Fruit fly (Drosophila melanogaster): ENCODE results near the gene Atg17.

The Atg17 gene

dm6 chr3R:5682921-5683748, 13.6 kb downstream of the Atg17 start (continued):
- TF ChIP-seq CG30020 (tag; optimal IDR thresholded peaks at IDR 0.05), result peak; percentile 2
- TF ChIP-seq Kr (GFP tag; optimal IDR thresholded peaks at IDR 0.05), result no peak
- TF ChIP-seq CG2875 (GFP tag; optimal IDR thresholded peaks at IDR 0.05), result peak; percentile 59
- TF ChIP-seq hb (GFP tag; IDR thresholded peaks at IDR 0.05; ENCODE audit: partially characterized antibody), result no peak
- TF ChIP-seq CG10321 (GFP tag; IDR thresholded peaks at IDR 0.05), result no peak
- no peak for TF ChIP-seq ab (GFP tag; optimal IDR thresholded peaks at IDR 0.05)
- no peak for TF ChIP-seq Dip2 (GFP tag; IDR thresholded peaks at IDR 0.05)
- peak; percentile 2 to 39 for TF ChIP-seq dpn (GFP tag; optimal IDR thresholded peaks at IDR 0.05)
- TF ChIP-seq CG6272 (GFP tag; IDR thresholded peaks at IDR 0.05), result no peak
- TF ChIP-seq CG6854 (GFP tag; optimal IDR thresholded peaks at IDR 0.05), result no peak
- no peak for TF ChIP-seq CG7372 (GFP tag; IDR thresholded peaks at IDR 0.05)
- TF ChIP-seq tin (GFP tag; optimal IDR thresholded peaks at IDR 0.05), result peak; percentile 59
- no peak for TF ChIP-seq zen2 (GFP tag; IDR thresholded peaks at IDR 0.05; ENCODE audit: partially characterized antibody)
- TF ChIP-seq Side (GFP tag; optimal IDR thresholded peaks at IDR 0.05), result no peak
- no peak for TF ChIP-seq Six4 (GFP tag; optimal IDR thresholded peaks at IDR 0.05)
- no peak for TF ChIP-seq CG31365 (tag; optimal IDR thresholded peaks at IDR 0.05)
- TF ChIP-seq tgo (GFP tag; IDR thresholded peaks at IDR 0.05), result peak; percentile 36; the same call in 2 of the 3 replicates
- peak; percentile 71 for TF ChIP-seq CG14710 (tag; optimal IDR thresholded peaks at IDR 0.05)
- TF ChIP-seq Dref (GFP tag; IDR thresholded peaks at IDR 0.05), result no peak
- peak; percentile 8 for TF ChIP-seq cato (GFP tag; optimal IDR thresholded peaks at IDR 0.05; ENCODE audit: borderline replicate concordance)
- peak; percentile 77 for TF ChIP-seq gsb-n (tag; optimal IDR thresholded peaks at IDR 0.05)
- peak; percentile 50; the same call in 2 of the 3 replicates for TF ChIP-seq B-H1 (GFP tag; IDR thresholded peaks at IDR 0.05)
- no peak for TF ChIP-seq CG9215 (GFP tag; IDR thresholded peaks at IDR 0.05)
- peak in 1 of 3 experiments; percentile 46 for TF ChIP-seq Stat92E (GFP tag; optimal IDR thresholded peaks at IDR 0.05)
- TF ChIP-seq Tbp (GFP tag; optimal IDR thresholded peaks at IDR 0.05), result no peak
- no peak for TF ChIP-seq Adf1 (GFP tag; IDR thresholded peaks at IDR 0.05)
- no peak for TF ChIP-seq CG9817 (tag; optimal IDR thresholded peaks at IDR 0.05)
- TF ChIP-seq pnt (GFP tag; optimal IDR thresholded peaks at IDR 0.05), result peak; percentile 50
- TF ChIP-seq sd (tag; optimal IDR thresholded peaks at IDR 0.05), result no peak
- TF ChIP-seq CG33557 (GFP tag; optimal IDR thresholded peaks at IDR 0.05), result peak; percentile 49
- no peak for TF ChIP-seq nom (GFP tag; optimal IDR thresholded peaks at IDR 0.05)
- TF ChIP-seq Camta (GFP tag; optimal IDR thresholded peaks at IDR 0.05), result no peak
- no peak for TF ChIP-seq CG14860 (GFP tag; IDR thresholded peaks at IDR 0.05; ENCODE audit: partially characterized antibody)
- no peak for TF ChIP-seq Hr39 (optimal IDR thresholded peaks at IDR 0.05)
- peak; percentile 49 for TF ChIP-seq CG11723 (GFP tag; optimal IDR thresholded peaks at IDR 0.05)
- no peak for TF ChIP-seq Dll (GFP tag; IDR thresholded peaks at IDR 0.05; ENCODE audit: partially characterized antibody)
- peak; percentile 31 for TF ChIP-seq CG18764 (GFP tag; optimal IDR thresholded peaks at IDR 0.05)
- peak; percentile 60 for TF ChIP-seq CG1603 (tag; optimal IDR thresholded peaks at IDR 0.05)
- TF ChIP-seq Pdp1 (GFP tag; optimal IDR thresholded peaks at IDR 0.05), result peak in 1 of 2 experiments; percentile 35
- TF ChIP-seq pfk (GFP tag; optimal IDR thresholded peaks at IDR 0.05), result no peak
- TF ChIP-seq Doc3 (GFP tag; IDR thresholded peaks at IDR 0.05; ENCODE audit: partially characterized antibody), result no peak
- no peak for TF ChIP-seq Dfd (GFP tag; optimal IDR thresholded peaks at IDR 0.05)
- peak; percentile 55 to 88 for TF ChIP-seq bsh (GFP tag; optimal IDR thresholded peaks at IDR 0.05)
- TF ChIP-seq dmrt11E (tag; optimal IDR thresholded peaks at IDR 0.05), result peak; percentile 75
- TF ChIP-seq Myb (GFP tag; optimal IDR thresholded peaks at IDR 0.05), result no peak
- peak; percentile 44 for TF ChIP-seq CG4820 (GFP tag; optimal IDR thresholded peaks at IDR 0.05)
- peak; percentile 23 for TF ChIP-seq Max (GFP tag; optimal IDR thresholded peaks at IDR 0.05)
- peak; percentile 43 for TF ChIP-seq HHEX (GFP tag; optimal IDR thresholded peaks at IDR 0.05)
